Fruit fly (Drosophila melanogaster) whole organism, wandering third instar larva: ENCODE data around the gene TotC.

Experiments
- Abd-B ChIP-seq: fragments of >200 bp; optimal IDR thresholded peaks from 2 replicates; lab custom pipeline; 2017; ENCODE audit warnings: missing biosample characterization, missing genetic modification characterization
- CG9705 ChIP-seq: fragments of 200-800 bp; sonication (Bioruptor generic); optimal IDR thresholded peaks from 2 replicates; lab custom pipeline; 2018; ENCODE audit warnings: missing biosample characterization, mild to moderate bottlenecking, missing genetic modification characterization
- CrebA ChIP-seq: fragments of 200-800 bp; sonication (Bioruptor generic); optimal IDR thresholded peaks from 2 replicates; lab custom pipeline; 2016; ENCODE audit warnings: missing biosample characterization, mild to moderate bottlenecking, missing genetic modification characterization, borderline replicate concordance
- Dfd ChIP-seq: fragments of >200 bp; optimal IDR thresholded peaks from 2 replicates; lab custom pipeline; 2017; ENCODE audit warnings: missing biosample characterization, missing genetic modification characterization
- GATAd ChIP-seq: sonication (Bioruptor generic); optimal IDR thresholded peaks from 2 replicates; lab custom pipeline; 2016; ENCODE audit warnings: missing biosample characterization, missing genetic modification characterization
- HLH106 ChIP-seq: fragments of 200-800 bp; optimal IDR thresholded peaks from 3 replicates; lab custom pipeline; 2019; ENCODE audit warnings: missing biosample characterization, mild to moderate bottlenecking, missing genetic modification characterization, moderate library complexity
- Hnf4 ChIP-seq: fragments of 200-800 bp; sonication (Bioruptor generic); optimal IDR thresholded peaks from 2 replicates; lab custom pipeline; 2016; ENCODE audit warnings: missing biosample characterization, mild to moderate bottlenecking, missing genetic modification characterization
- Hr78 ChIP-seq: fragments of >200 bp; optimal IDR thresholded peaks from 2 replicates; lab custom pipeline; 2017; ENCODE audit warnings: missing biosample characterization, missing genetic modification characterization
- Hr83 ChIP-seq: fragments of 200-300 bp; sonication (Bioruptor generic); optimal IDR thresholded peaks from 2 replicates; lab custom pipeline; 2016; ENCODE audit warnings: missing biosample characterization, mild to moderate bottlenecking, missing genetic modification characterization, moderate library complexity; ENCODE audit not compliant: poor library complexity, severe bottlenecking
- Jra ChIP-seq: sonication (Bioruptor generic); optimal IDR thresholded peaks from 2 replicates; lab custom pipeline; 2016; ENCODE audit warnings: missing biosample characterization, missing genetic modification characterization
- N ChIP-seq: fragments of >200 bp; optimal IDR thresholded peaks from 2 replicates; lab custom pipeline; 2018; ENCODE audit warnings: missing biosample characterization, missing external identifiers, missing genetic modification characterization
- Rel ChIP-seq, 2 experiments: fragments of 200-800 bp; sonication (Bioruptor generic) in 1 of 2; optimal IDR thresholded peaks; 2 replicates in 1 of 2; 3 replicates in 1 of 2; lab custom pipeline; 2016 to 2019; ENCODE audit warnings: mild to moderate bottlenecking in 2 of 2, missing biosample characterization in 2 of 2, missing genetic modification characterization in 2 of 2, moderate library complexity in 1 of 2
- Sp1 ChIP-seq: fragments of 200-800 bp; sonication (Bioruptor generic); optimal IDR thresholded peaks from 3 replicates; lab custom pipeline; 2019; ENCODE audit warnings: missing biosample characterization, mild to moderate bottlenecking, missing genetic modification characterization, moderate library complexity
- Vsx2 ChIP-seq: fragments of 200-300, 225-300 bp; sonication (Bioruptor generic); optimal IDR thresholded peaks from 2 replicates; lab custom pipeline; 2018; ENCODE audit warnings: missing biosample characterization, missing genetic modification characterization; ENCODE audit not compliant: partially characterized antibody
- br ChIP-seq: fragments of 200-800 bp; sonication (Bioruptor generic); optimal IDR thresholded peaks from 2 replicates; lab custom pipeline; 2016; ENCODE audit warnings: missing biosample characterization, missing genetic modification characterization
- brk ChIP-seq: fragments of 200-800 bp; sonication (Bioruptor generic); optimal IDR thresholded peaks from 2 replicates; lab custom pipeline; 2016; ENCODE audit warnings: missing biosample characterization, mild to moderate bottlenecking, missing genetic modification characterization
- dmrt93B ChIP-seq: fragments of 200-800 bp; sonication (Bioruptor generic); optimal IDR thresholded peaks from 2 replicates; lab custom pipeline; 2018; ENCODE audit warnings: missing biosample characterization, mild to moderate bottlenecking, missing genetic modification characterization
- dsf ChIP-seq: sonication (Bioruptor generic); optimal IDR thresholded peaks from 2 replicates; lab custom pipeline; 2016; ENCODE audit warnings: missing biosample characterization, missing genetic modification characterization, borderline replicate concordance
- ey ChIP-seq: fragments of 200-800 bp; sonication (Bioruptor generic); optimal IDR thresholded peaks from 2 replicates; lab custom pipeline; 2016; ENCODE audit warnings: missing biosample characterization, missing genetic modification characterization
- fru ChIP-seq: fragments of 200-800 bp; sonication (Bioruptor generic); optimal IDR thresholded peaks from 3 replicates; lab custom pipeline; 2016; ENCODE audit warnings: missing biosample characterization, mild to moderate bottlenecking, missing genetic modification characterization
- jim ChIP-seq: fragments of 175-275, 200-325 bp; sonication (Bioruptor generic); optimal IDR thresholded peaks from 2 replicates; lab custom pipeline; 2016; ENCODE audit warnings: missing biosample characterization, mild to moderate bottlenecking, missing genetic modification characterization
- lola ChIP-seq: fragments of >200 bp; optimal IDR thresholded peaks from 2 replicates; lab custom pipeline; 2017; ENCODE audit warnings: missing biosample characterization, missing genetic modification characterization
- pan ChIP-seq: fragments of >200 bp; optimal IDR thresholded peaks from 2 replicates; lab custom pipeline; 2017
- psq ChIP-seq: fragments of 200-800 bp; sonication (Bioruptor generic); optimal IDR thresholded peaks from 3 replicates; lab custom pipeline; 2017; ENCODE audit warnings: missing biosample characterization, mild to moderate bottlenecking, missing genetic modification characterization, moderate library complexity
- rgr ChIP-seq: fragments of 200-800 bp; sonication (Bioruptor generic); optimal IDR thresholded peaks from 3 replicates; lab custom pipeline; 2016; ENCODE audit warnings: missing biosample characterization, mild to moderate bottlenecking, missing genetic modification characterization
- sage ChIP-seq: fragments of 200-800 bp; sonication (Bioruptor generic); optimal IDR thresholded peaks from 2 replicates; lab custom pipeline; 2016; ENCODE audit warnings: missing biosample characterization, mild to moderate bottlenecking, missing genetic modification characterization
- sv ChIP-seq: fragments of 200-800 bp; sonication (Bioruptor generic); optimal IDR thresholded peaks from 3 replicates; lab custom pipeline; 2016; ENCODE audit warnings: missing biosample characterization, missing genetic modification characterization
- usp ChIP-seq: fragments of >200 bp; optimal IDR thresholded peaks from 2 replicates; lab custom pipeline; 2017; ENCODE audit warnings: missing biosample characterization, missing genetic modification characterization
- woc ChIP-seq: sonication (Bioruptor generic); optimal IDR thresholded peaks from 2 replicates; lab custom pipeline; 2016; ENCODE audit warnings: missing biosample characterization, mild to moderate bottlenecking, missing genetic modification characterization

Gene TotC

dm6 chr3R:20897128-20897527, 24.3 kb downstream of the TotC start, which contains the start of gene Ktl:
Gene Ktl (minus strand): TSS chr3R:20897320.
- TF ChIP-seq woc (GFP tag; lab: Kevin White, UChicago): no peak
- no peak for TF ChIP-seq br (GFP tag; lab: Kevin White, UChicago)
- TF ChIP-seq dmrt93B (GFP tag; lab: Kevin White, UChicago): no peak
- no peak for TF ChIP-seq pan (lab: Kevin White, UChicago)
- TF ChIP-seq Hr78: no peak

- TF ChIP-seq Hr83 (GFP tag; lab: Kevin White, UChicago) (no peak), usp (no peak), fru (GFP tag; lab: Kevin White, UChicago) (no peak), woc (GFP tag; lab: Kevin White, UChicago) (no peak), dmrt93B (GFP tag; lab: Kevin White, UChicago) (no peak), Rel (GFP tag; optimal IDR thresholded peaks at IDR 0.05; lab: Kevin White, UChicago) (no peak), Rel (tag; optimal IDR thresholded peaks at IDR 0.05; lab: Kevin White, UChicago) (no peak), Hnf4 (GFP tag; lab: Kevin White, UChicago) (no peak), GATAd (GFP tag; lab: Kevin White, UChicago) (no peak), Vsx2 (no peak), sv (GFP tag; lab: Kevin White, UChicago) (no peak), psq (GFP tag; lab: Kevin White, UChicago) (no peak), brk (GFP tag; lab: Kevin White, UChicago) (no peak)
Observed at dm6 chr3R:20901656-20902055, 28.9 kb downstream of the TotC start, which contains the start of gene Grik. Gene Grik (plus strand): TSS chr3R:20901956.

dm6 chr3R:20905418-20905817, 32.6 kb downstream of the TotC start, which contains the start of gene TotX:
Gene TotX (minus strand): TSS chr3R:20905518.
- TF ChIP-seq dsf (GFP tag; lab: Kevin White, UChicago): no peak
- no peak for TF ChIP-seq woc (GFP tag; lab: Kevin White, UChicago)
- no peak for TF ChIP-seq dmrt93B (GFP tag; lab: Kevin White, UChicago)
- no peak for TF ChIP-seq CG9705
- no peak for TF ChIP-seq fru (GFP tag; lab: Kevin White, UChicago)
- no peak for TF ChIP-seq br (GFP tag; lab: Kevin White, UChicago)
- TF ChIP-seq ey (GFP tag; lab: Kevin White, UChicago): no peak
- TF ChIP-seq rgr (GFP tag; lab: Kevin White, UChicago): no peak
- TF ChIP-seq sage (GFP tag; lab: Kevin White, UChicago): no peak
- TF ChIP-seq GATAd (GFP tag; lab: Kevin White, UChicago): no peak
- TF ChIP-seq Rel (GFP tag; optimal IDR thresholded peaks at IDR 0.05; lab: Kevin White, UChicago): no peak
- TF ChIP-seq Rel (tag; optimal IDR thresholded peaks at IDR 0.05; lab: Kevin White, UChicago): no peak
- TF ChIP-seq Hr78: no peak

- no peak for TF ChIP-seq Abd-B (GFP tag; lab: Kevin White, UChicago)
- no peak for TF ChIP-seq Jra
- no peak for TF ChIP-seq ey (GFP tag; lab: Kevin White, UChicago)
- no peak for TF ChIP-seq psq (GFP tag; lab: Kevin White, UChicago)
- no peak for TF ChIP-seq Vsx2
- no peak for TF ChIP-seq sv (GFP tag; lab: Kevin White, UChicago)
- TF ChIP-seq lola (GFP tag; lab: Kevin White, UChicago): no peak
- TF ChIP-seq HLH106 (tag; lab: Kevin White, UChicago): no peak
- no peak for TF ChIP-seq Hr83 (GFP tag; lab: Kevin White, UChicago)
- TF ChIP-seq Dfd (GFP tag; lab: Kevin White, UChicago): no peak
- no peak for TF ChIP-seq N (GFP tag; lab: Kevin White, UChicago)
- TF ChIP-seq CrebA (GFP tag; lab: Kevin White, UChicago): no peak
- TF ChIP-seq Sp1 (GFP tag; lab: Kevin White, UChicago): no peak
- TF ChIP-seq, all 38 proteins: peak for 0
Observed at dm6 chr3R:20908641-20909040, 35.9 kb downstream of the TotC start.

dm6 chr3R:20912725-20913124, 39.9 kb downstream of the TotC start:
- TF ChIP-seq jim (GFP tag; lab: Kevin White, UChicago) (no peak), dmrt93B (GFP tag; lab: Kevin White, UChicago) (no peak), brk (GFP tag; lab: Kevin White, UChicago) (no peak), Rel (GFP tag; optimal IDR thresholded peaks at IDR 0.05; lab: Kevin White, UChicago) (no peak), Rel (tag; optimal IDR thresholded peaks at IDR 0.05; lab: Kevin White, UChicago) (no peak), Hnf4 (GFP tag; lab: Kevin White, UChicago) (no peak), Hr83 (GFP tag; lab: Kevin White, UChicago) (no peak), GATAd (GFP tag; lab: Kevin White, UChicago) (no peak)
- TF ChIP-seq, all 38 proteins: peak for 0
